Fruit fly (Drosophila melanogaster): Measurements from ENCODE around the gene Rpn3.
A peak's percentile ranks its signal among the peaks of the same experiment; 100 is the strongest.

The Rpn3 gene

dm6 chr2L:19051534-19052100 lies at the start of gene Rpn3 (continued):
- TF ChIP-seq CG14050 (GFP tag; IDR thresholded peaks at IDR 0.05): peak; percentile 77
- peak; percentile 38 for TF ChIP-seq BtbVII (GFP tag; optimal IDR thresholded peaks at IDR 0.05)
- peak; percentile 95 for TF ChIP-seq vvl (GFP tag; IDR thresholded peaks at IDR 0.05)
- TF ChIP-seq Aef1 (GFP tag; IDR thresholded peaks at IDR 0.05): peak; percentile 82
- TF ChIP-seq ash1 (GFP tag; optimal IDR thresholded peaks at IDR 0.05): no peak
- peak; percentile 85 for TF ChIP-seq Awh (GFP tag; IDR thresholded peaks at IDR 0.05)
- peak; percentile 82 for TF ChIP-seq CG7839 (tag; optimal IDR thresholded peaks at IDR 0.05)
- TF ChIP-seq knrl (GFP tag; IDR thresholded peaks at IDR 0.05; ENCODE audit: partially characterized antibody): peak; percentile 65
- no peak for TF ChIP-seq yki (optimal IDR thresholded peaks at IDR 0.05)
- no peak for TF ChIP-seq CG17568 (GFP tag; optimal IDR thresholded peaks at IDR 0.05)
- TF ChIP-seq CG14710 (tag; optimal IDR thresholded peaks at IDR 0.05): peak; percentile 87
- TF ChIP-seq klu (GFP tag; IDR thresholded peaks at IDR 0.05): peak; percentile 68; the same call in 1 of the 2 replicates
- TF ChIP-seq Side (GFP tag; optimal IDR thresholded peaks at IDR 0.05): peak; percentile 83
- TF ChIP-seq D19A (tag; optimal IDR thresholded peaks at IDR 0.05): peak; percentile 70
- peak; percentile 73 for TF ChIP-seq jumu (GFP tag; optimal IDR thresholded peaks at IDR 0.05)
- no peak for TF ChIP-seq CG10565 (GFP tag; optimal IDR thresholded peaks at IDR 0.05)
- peak; percentile 55; the same call in 1 of the 2 replicates for TF ChIP-seq gsb (GFP tag; IDR thresholded peaks at IDR 0.05)
- peak; percentile 74 for TF ChIP-seq Mad (GFP tag; optimal IDR thresholded peaks at IDR 0.05)
- peak; percentile 63 for TF ChIP-seq CG7271 (tag; optimal IDR thresholded peaks at IDR 0.05)
- TF ChIP-seq Camta (GFP tag; optimal IDR thresholded peaks at IDR 0.05): peak; percentile 74
- TF ChIP-seq CG10209 (GFP tag; optimal IDR thresholded peaks at IDR 0.05): peak; percentile 85
- peak; percentile 78 for TF ChIP-seq otp (GFP tag; IDR thresholded peaks at IDR 0.05)
- TF ChIP-seq ssp (GFP tag; IDR thresholded peaks at IDR 0.05): peak; percentile 73
- no peak for TF ChIP-seq corto (GFP tag; optimal IDR thresholded peaks at IDR 0.05)
- TF ChIP-seq Xbp1 (GFP tag; optimal IDR thresholded peaks at IDR 0.05): peak; percentile 84
- no peak for TF ChIP-seq bowl (GFP tag; IDR thresholded peaks at IDR 0.05)
- no peak for TF ChIP-seq CG16779 (GFP tag; IDR thresholded peaks at IDR 0.05)
- peak; percentile 73 for TF ChIP-seq MBD-R2 (GFP tag; IDR thresholded peaks at IDR 0.05)
- TF ChIP-seq dmrt99B (tag; optimal IDR thresholded peaks at IDR 0.05): peak; percentile 80
- TF ChIP-seq Oli (tag; optimal IDR thresholded peaks at IDR 0.05): peak; percentile 82
- TF ChIP-seq wek (GFP tag; optimal IDR thresholded peaks at IDR 0.05): peak; percentile 56
- peak; percentile 41 for TF ChIP-seq CG3995 (GFP tag; optimal IDR thresholded peaks at IDR 0.05)
- TF ChIP-seq CG7928 (GFP tag; optimal IDR thresholded peaks at IDR 0.05): no peak
- peak; percentile 94 for TF ChIP-seq Lim3 (GFP tag; IDR thresholded peaks at IDR 0.05)
- peak; percentile 41 for TF ChIP-seq CG12236 (GFP tag; optimal IDR thresholded peaks at IDR 0.05)
- TF ChIP-seq zen (tag; optimal IDR thresholded peaks at IDR 0.05): peak; percentile 84
- TF ChIP-seq dpn (GFP tag; optimal IDR thresholded peaks at IDR 0.05): peak; percentile 77 to 90
- TF ChIP-seq CG12659 (GFP tag; optimal IDR thresholded peaks at IDR 0.05): peak; percentile 91
- peak; percentile 92 for TF ChIP-seq CG2120 (GFP tag; optimal IDR thresholded peaks at IDR 0.05)
- peak; percentile 54 for TF ChIP-seq CG1647 (GFP tag; optimal IDR thresholded peaks at IDR 0.05)
- no peak for TF ChIP-seq sc (optimal IDR thresholded peaks at IDR 0.05)
- TF ChIP-seq sc (GFP tag; optimal IDR thresholded peaks at IDR 0.05): peak; percentile 73
- TF ChIP-seq gcm (GFP tag; optimal IDR thresholded peaks at IDR 0.05): peak; percentile 68
- TF ChIP-seq Chrac-16 (GFP tag; optimal IDR thresholded peaks at IDR 0.05): peak; percentile 88
- peak; percentile 88 for TF ChIP-seq NC2β (GFP tag; optimal IDR thresholded peaks at IDR 0.05)
- TF ChIP-seq nom (GFP tag; optimal IDR thresholded peaks at IDR 0.05): peak; percentile 22
- TF ChIP-seq HHEX (GFP tag; optimal IDR thresholded peaks at IDR 0.05): peak; percentile 56
- peak; percentile 9 for TF ChIP-seq CG34376 (GFP tag; optimal IDR thresholded peaks at IDR 0.05)
- TF ChIP-seq cad (GFP tag; optimal IDR thresholded peaks at IDR 0.05): no peak
- TF ChIP-seq Nf-YC (tag; optimal IDR thresholded peaks at IDR 0.05): peak; percentile 67
- TF ChIP-seq lola (GFP tag; optimal IDR thresholded peaks at IDR 0.05): peak in 1 of 3 experiments; percentile 77
